Fruit fly (Drosophila melanogaster): ENCODE data around the gene Prx6a.
A peak's percentile ranks its signal among the peaks of the same experiment; 100 is the strongest.

Gene Prx6a

DNA sequence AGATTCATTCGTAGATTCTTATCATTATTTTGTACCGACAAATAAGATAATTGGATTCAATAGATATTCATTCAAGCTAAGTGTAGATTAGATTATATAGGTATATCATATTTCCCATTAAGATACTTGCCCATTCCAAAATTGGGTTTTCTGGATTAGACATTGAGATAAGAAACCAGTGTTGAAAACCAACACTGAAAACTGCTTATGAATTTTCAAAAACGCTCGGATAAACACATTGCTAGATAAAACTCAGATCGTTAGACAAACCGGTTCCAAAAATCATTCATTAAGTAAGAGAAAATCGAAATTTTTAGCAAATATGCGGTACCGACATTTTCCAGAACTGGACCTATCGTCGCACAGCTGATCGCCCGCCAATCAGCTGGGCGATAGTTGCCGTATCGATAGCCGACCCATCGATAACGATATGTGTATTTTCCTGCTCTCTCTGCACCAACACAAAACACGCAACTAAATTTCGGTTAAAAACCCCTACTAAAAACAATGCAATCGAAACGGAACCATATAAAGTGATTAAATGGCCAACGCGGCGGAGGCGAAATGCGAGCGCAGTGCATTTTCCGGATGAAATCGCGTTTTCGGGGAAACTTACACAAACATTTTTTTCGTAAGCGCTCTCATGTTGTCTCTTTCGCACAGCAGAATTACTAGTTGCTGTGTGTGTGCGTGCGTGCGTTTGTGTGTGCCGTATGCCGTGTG, 7.6 kb upstream of the Prx6a start, which contains the start of the genes NTPase and lilli (continued):
- TF ChIP-seq jing (GFP tag; optimal IDR thresholded peaks at IDR 0.05) = no peak
- TF ChIP-seq unc-4 (GFP tag; IDR thresholded peaks at IDR 0.05; ENCODE audit: partially characterized antibody) = peak; percentile 91
- peak; percentile 26 for TF ChIP-seq Ssrp (tag; optimal IDR thresholded peaks at IDR 0.05)
- TF ChIP-seq CG12744 (GFP tag; optimal IDR thresholded peaks at IDR 0.05) = peak; percentile 17
- TF ChIP-seq odd (GFP tag; optimal IDR thresholded peaks at IDR 0.05) = no peak
- TF ChIP-seq Blimp-1 (GFP tag; optimal IDR thresholded peaks at IDR 0.05) = peak; percentile 7
- peak; percentile 60 for TF ChIP-seq CG2120 (GFP tag; optimal IDR thresholded peaks at IDR 0.05)
- TF ChIP-seq CG17568 (GFP tag; optimal IDR thresholded peaks at IDR 0.05) = peak; percentile 40
- no peak for TF ChIP-seq dan (GFP tag; IDR thresholded peaks at IDR 0.05)
- TF ChIP-seq aop (GFP tag; IDR thresholded peaks at IDR 0.05) = no peak
- TF ChIP-seq dpn (GFP tag; optimal IDR thresholded peaks at IDR 0.05) = peak; percentile 72 to 76
- peak; percentile 36 for TF ChIP-seq CG7271 (tag; optimal IDR thresholded peaks at IDR 0.05)
- no peak for TF ChIP-seq nom (GFP tag; optimal IDR thresholded peaks at IDR 0.05)
- TF ChIP-seq CG33557 (GFP tag; optimal IDR thresholded peaks at IDR 0.05) = no peak
- peak; percentile 81 for TF ChIP-seq scrt (GFP tag; optimal IDR thresholded peaks at IDR 0.05)
- peak; percentile 30; the same call in 2 of the 3 replicates for TF ChIP-seq row (GFP tag; IDR thresholded peaks at IDR 0.05)
- peak; percentile 72 for TF ChIP-seq zfh2 (GFP tag; optimal IDR thresholded peaks at IDR 0.05)
- TF ChIP-seq E2f1 (GFP tag; IDR thresholded peaks at IDR 0.05) = peak; percentile 48
- TF ChIP-seq CG16815 (GFP tag; optimal IDR thresholded peaks at IDR 0.05) = peak; percentile 22
- no peak for TF ChIP-seq h (optimal IDR thresholded peaks at IDR 0.05)
- TF ChIP-seq Taf1 (GFP tag; IDR thresholded peaks at IDR 0.05) = no peak
- TF ChIP-seq ara (GFP tag; IDR thresholded peaks at IDR 0.05) = peak; percentile 70
- peak; percentile 33 for TF ChIP-seq NfI (GFP tag; optimal IDR thresholded peaks at IDR 0.05)
- TF ChIP-seq C15 (GFP tag; IDR thresholded peaks at IDR 0.05) = no peak
- TF ChIP-seq Meics (GFP tag; optimal IDR thresholded peaks at IDR 0.05) = peak; percentile 19
- peak; percentile 39 for TF ChIP-seq sd (tag; optimal IDR thresholded peaks at IDR 0.05)
- TF ChIP-seq CG4730 (GFP tag; IDR thresholded peaks at IDR 0.05) = no peak
- no peak for TF ChIP-seq Lpt (GFP tag; optimal IDR thresholded peaks at IDR 0.05)
- peak; percentile 9 for TF ChIP-seq CG13894 (tag; optimal IDR thresholded peaks at IDR 0.05)
- TF ChIP-seq crol (GFP tag; IDR thresholded peaks at IDR 0.05) = 0 out of 2 replicates have a peak, but pooled peaks have one; percentile 12
- TF ChIP-seq CG17802 (tag; optimal IDR thresholded peaks at IDR 0.05) = peak; percentile 39
- no peak; the same call in 1 of the 2 replicates for TF ChIP-seq Rx (GFP tag; IDR thresholded peaks at IDR 0.05)
- peak; percentile 83 for TF ChIP-seq sob (GFP tag; IDR thresholded peaks at IDR 0.05)
- TF ChIP-seq CG1603 (tag; optimal IDR thresholded peaks at IDR 0.05) = peak; percentile 57
- peak; percentile 18 for TF ChIP-seq CoRest (tag; optimal IDR thresholded peaks at IDR 0.05)
- TF ChIP-seq NC2α (GFP tag; optimal IDR thresholded peaks at IDR 0.05) = no peak
- TF ChIP-seq CG13123 (GFP tag; optimal IDR thresholded peaks at IDR 0.05) = peak; percentile 32
- TF ChIP-seq CG13775 (GFP tag; optimal IDR thresholded peaks at IDR 0.05) = peak; percentile 71
- peak; percentile 12 for TF ChIP-seq CG1792 (GFP tag; optimal IDR thresholded peaks at IDR 0.05)
- TF ChIP-seq CG18262 (tag; optimal IDR thresholded peaks at IDR 0.05) = peak; percentile 47
- TF ChIP-seq ato (GFP tag; IDR thresholded peaks at IDR 0.05; ENCODE audit: partially characterized antibody) = peak; percentile 88
- TF ChIP-seq CG18599 (GFP tag; optimal IDR thresholded peaks at IDR 0.05) = peak; percentile 52
- TF ChIP-seq Camta (GFP tag; optimal IDR thresholded peaks at IDR 0.05) = peak; percentile 70
- peak; percentile 66 for TF ChIP-seq CG12155 (GFP tag; optimal IDR thresholded peaks at IDR 0.05)
- TF ChIP-seq otp (GFP tag; IDR thresholded peaks at IDR 0.05) = no peak
- no peak for TF ChIP-seq dati (GFP tag; IDR thresholded peaks at IDR 0.05)
- no peak for TF ChIP-seq CG10543 (GFP tag; optimal IDR thresholded peaks at IDR 0.05)
- peak; percentile 71 for TF ChIP-seq ems (GFP tag; optimal IDR thresholded peaks at IDR 0.05)
- TF ChIP-seq CG17361 (GFP tag; IDR thresholded peaks at IDR 0.05) = peak; percentile 60; the same call in 2 of the 3 replicates
